Worm (Caenorhabditis elegans) whole organism, L1 larva: Measurements from ENCODE around the gene B0035.3.

Experiments used
- F16B12.6 ChIP-seq: fragments of 150-350 bp; optimal IDR thresholded peaks from 2 replicates; lab custom pipeline; 2014; ENCODE audit warnings: missing biosample characterization, missing genetic modification characterization
- Y116A8C.19 ChIP-seq: sonication (generic microtip); optimal IDR thresholded peaks from 2 replicates; lab custom pipeline; 2016; ENCODE audit warnings: missing compliant biosample characterization, missing genetic modification characterization, borderline replicate concordance
- aha-1 ChIP-seq: fragments of 150-350 bp; optimal IDR thresholded peaks from 2 replicates; lab custom pipeline; 2014; ENCODE audit warnings: missing biosample characterization, missing genetic modification characterization
- ceh-82 ChIP-seq, 3 experiments: fragments of 150-350 bp in 1 of 3; sonication (generic microtip) in 2 of 3; optimal IDR thresholded peaks; 2 replicates each; lab custom pipeline; 2014 to 2017; ENCODE audit warnings: missing biosample characterization in 3 of 3, missing genetic modification characterization in 3 of 3
- ces-1 ChIP-seq: fragments of 150-350 bp; optimal IDR thresholded peaks from 2 replicates; lab custom pipeline; 2014; ENCODE audit warnings: missing biosample characterization, missing genetic modification reagents, missing genetic modification characterization
- dsc-1 ChIP-seq: sonication (generic microtip); optimal IDR thresholded peaks from 2 replicates; lab custom pipeline; 2016; ENCODE audit warnings: mild to moderate bottlenecking, missing genetic modification characterization, missing compliant biosample characterization
- efl-1 ChIP-seq, 4 experiments: fragments of 150-350 bp; optimal IDR thresholded peaks in 3 of 4; peaks in 1 of 4; 1 replicate in 1 of 4; 2 replicates in 3 of 4; lab custom pipeline; 2014; ENCODE audit warnings: missing biosample characterization in 2 of 4, missing genetic modification characterization in 2 of 4, missing genetic modification reagents in 2 of 4
- elt-2 ChIP-seq: sonication (generic microtip); optimal IDR thresholded peaks from 2 replicates; lab custom pipeline; 2016; ENCODE audit warnings: missing genetic modification characterization, mild to moderate bottlenecking, inconsistent platforms, missing compliant biosample characterization, missing genetic modification reagents
- elt-3 ChIP-seq, 6 experiments: fragments of 150-350 bp in 1 of 6; sonication (generic microtip); optimal IDR thresholded peaks; 2 replicates each; lab custom pipeline; 2017 to 2018; ENCODE audit warnings: missing biosample characterization in 6 of 6, missing genetic modification characterization in 6 of 6, inconsistent platforms in 1 of 6
- fkh-10 ChIP-seq: sonication (generic microtip); optimal IDR thresholded peaks from 2 replicates; lab custom pipeline; 2017; ENCODE audit warnings: missing biosample characterization, missing genetic modification reagents, missing genetic modification characterization
- hlh-17 ChIP-seq: fragments of 200-800 bp; sonication (Bioruptor generic); optimal IDR thresholded peaks from 2 replicates; lab custom pipeline; 2018; ENCODE audit warnings: missing genetic modification characterization, mild to moderate bottlenecking, missing compliant biosample characterization, moderate library complexity, borderline replicate concordance
- hpl-2 ChIP-seq: fragments of 150-350 bp; optimal IDR thresholded peaks from 2 replicates; lab custom pipeline; 2014; ENCODE audit warnings: missing biosample characterization, missing genetic modification reagents, missing genetic modification characterization
- irx-1 ChIP-seq: sonication (generic microtip); optimal IDR thresholded peaks from 2 replicates; lab custom pipeline; 2016; ENCODE audit warnings: missing genetic modification characterization, missing compliant biosample characterization
- isw-1 ChIP-seq: fragments of 200-800 bp; sonication (Bioruptor generic); IDR thresholded peaks from 2 replicates; pipeline ENCODE4 v1.3.6; 2022; ENCODE audit warnings: missing genetic modification characterization, missing compliant biosample characterization
- jun-1 ChIP-seq: fragments of 150-350 bp; optimal IDR thresholded peaks from 2 replicates; lab custom pipeline; 2014; ENCODE audit warnings: missing biosample characterization, missing genetic modification reagents, missing genetic modification characterization
- lin-15B ChIP-seq: fragments of 150-350 bp; sonication (generic microtip); optimal IDR thresholded peaks from 3 replicates; lab custom pipeline; 2014; ENCODE audit warnings: missing biosample characterization, missing genetic modification characterization
- lin-35 ChIP-seq, 2 experiments: fragments of 150-350 bp; optimal IDR thresholded peaks; 2 replicates each; lab custom pipeline; 2014; ENCODE audit warnings: missing biosample characterization in 2 of 2, missing genetic modification characterization in 2 of 2, missing genetic modification reagents in 2 of 2
- lir-3 ChIP-seq: sonication (generic microtip); optimal IDR thresholded peaks from 2 replicates; lab custom pipeline; 2016; ENCODE audit warnings: mild to moderate bottlenecking, missing genetic modification characterization, moderate library complexity, missing compliant biosample characterization; ENCODE audit not compliant: poor library complexity
- lsy-2 ChIP-seq, 2 experiments: fragments of 150-350 bp; optimal IDR thresholded peaks; 2 replicates each; lab custom pipeline; 2014; ENCODE audit warnings: missing biosample characterization in 2 of 2, missing genetic modification characterization in 2 of 2
- mdl-1 ChIP-seq, 2 experiments: fragments of 150-350 bp; optimal IDR thresholded peaks; 2 replicates each; lab custom pipeline; 2014 to 2017; ENCODE audit warnings: missing biosample characterization in 2 of 2, missing genetic modification characterization in 2 of 2, inconsistent platforms in 1 of 2
- mep-1 ChIP-seq: fragments of 150-350 bp; optimal IDR thresholded peaks from 2 replicates; lab custom pipeline; 2014; ENCODE audit warnings: missing biosample characterization, missing genetic modification characterization
- nhr-20 ChIP-seq: sonication (generic microtip); optimal IDR thresholded peaks from 2 replicates; lab custom pipeline; 2016; ENCODE audit warnings: mild to moderate bottlenecking, missing genetic modification characterization, missing compliant biosample characterization
- nhr-77 ChIP-seq: fragments of 150-350 bp; optimal IDR thresholded peaks from 2 replicates; lab custom pipeline; 2014; ENCODE audit warnings: missing biosample characterization, missing genetic modification characterization
- nhr-90 ChIP-seq: sonication (generic microtip); optimal IDR thresholded peaks from 2 replicates; lab custom pipeline; 2016; ENCODE audit warnings: mild to moderate bottlenecking, missing genetic modification characterization, missing compliant biosample characterization; ENCODE audit not compliant: poor library complexity
- pqm-1 ChIP-seq: sonication (generic microtip); optimal IDR thresholded peaks from 3 replicates; lab custom pipeline; 2017; ENCODE audit warnings: missing biosample characterization, missing genetic modification characterization
- skn-1 ChIP-seq: fragments of 150-350 bp; optimal IDR thresholded peaks from 2 replicates; lab custom pipeline; 2014; ENCODE audit warnings: missing biosample characterization, missing genetic modification characterization
- sptf-1 ChIP-seq: fragments of 150-350 bp; optimal IDR thresholded peaks from 2 replicates; lab custom pipeline; 2014; ENCODE audit warnings: missing biosample characterization, missing genetic modification characterization
- sup-37 ChIP-seq: fragments of 200-800 bp; sonication (Bioruptor generic); optimal IDR thresholded peaks from 2 replicates; lab custom pipeline; 2018; ENCODE audit warnings: mild to moderate bottlenecking, missing genetic modification characterization, missing compliant biosample characterization
- tbx-2 ChIP-seq: sonication (generic microtip); optimal IDR thresholded peaks from 2 replicates; lab custom pipeline; 2016; ENCODE audit warnings: missing genetic modification characterization, missing compliant biosample characterization
- tlp-1 ChIP-seq: fragments of 150-350 bp; optimal IDR thresholded peaks from 2 replicates; lab custom pipeline; 2014; ENCODE audit warnings: missing biosample characterization, missing genetic modification characterization
- unc-130 ChIP-seq: fragments of 150-350 bp; optimal IDR thresholded peaks from 2 replicates; lab custom pipeline; 2017; ENCODE audit warnings: missing biosample characterization, missing genetic modification characterization, inconsistent platforms
- unc-62 ChIP-seq: fragments of 150-350 bp; optimal IDR thresholded peaks from 2 replicates; lab custom pipeline; 2014; ENCODE audit warnings: missing biosample characterization, missing genetic modification reagents, missing genetic modification characterization
- vab-15 ChIP-seq: sonication (generic microtip); optimal IDR thresholded peaks from 2 replicates; lab custom pipeline; 2017; ENCODE audit warnings: missing genotype, mild to moderate bottlenecking, missing genetic modification characterization, missing compliant biosample characterization
- xbp-1 ChIP-seq: sonication (generic microtip); optimal IDR thresholded peaks from 2 replicates; lab custom pipeline; 2016; ENCODE audit warnings: missing genetic modification characterization, missing compliant biosample characterization
- zag-1 ChIP-seq: fragments of 150-350 bp; optimal IDR thresholded peaks from 2 replicates; lab custom pipeline; 2014; ENCODE audit warnings: missing biosample characterization, missing genetic modification characterization
- ztf-4 ChIP-seq: fragments of 150-350 bp; optimal IDR thresholded peaks from 2 replicates; lab custom pipeline; 2014; ENCODE audit warnings: missing biosample characterization, missing genetic modification characterization

Gene B0035.3

ce11 chrIV:11284102-11284531 lies 30.7 kb downstream of the B0035.3 start:
- TF ChIP-seq mep-1 (tag; lab: Kevin White, UChicago) = no peak
- TF ChIP-seq hlh-17 (GFP tag; lab: Kevin White, UChicago) = no peak
- TF ChIP-seq lsy-2 (tag; optimal IDR thresholded peaks at IDR 0.05; lab: Kevin White, UChicago) = peak in 1 of 2 experiments; percentile 20
- peak; percentile 85 for TF ChIP-seq elt-2 (tag; lab: Kevin White, UChicago)
- TF ChIP-seq jun-1 (tag; lab: Kevin White, UChicago) = peak; percentile 46
- peak; percentile 63 for TF ChIP-seq tbx-2 (tag; lab: Kevin White, UChicago)
- peak in 1 of 2 experiments; percentile 13 for TF ChIP-seq efl-1 (optimal IDR thresholded peaks at IDR 0.05; lab: Kevin White, UChicago)
- TF ChIP-seq efl-1 (GFP tag; optimal IDR thresholded peaks at IDR 0.05 in 1 of 2; lab: Kevin White, UChicago) = peak in 1 of 2 experiments; percentile 89
- no peak for TF ChIP-seq isw-1 (GFP tag; lab: Robert Waterston, UW)
- TF ChIP-seq lin-35 (GFP tag; optimal IDR thresholded peaks at IDR 0.05; lab: Kevin White, UChicago) = peak in 1 of 2 experiments; percentile 48
- peak; percentile 50 for TF ChIP-seq nhr-90
- peak; percentile 6 for TF ChIP-seq sup-37 (GFP tag; lab: Kevin White, UChicago)
- peak; percentile 37 for TF ChIP-seq nhr-20 (tag; lab: Kevin White, UChicago)
- TF ChIP-seq mdl-1 (tag; optimal IDR thresholded peaks at IDR 0.05; lab: Kevin White, UChicago) = peak in 1 of 2 experiments; percentile 25
- TF ChIP-seq sptf-1 (tag; lab: Kevin White, UChicago) = no peak
- peak in 1 of 3 experiments; percentile 1 for TF ChIP-seq ceh-82 (tag; optimal IDR thresholded peaks at IDR 0.05; lab: Kevin White, UChicago)
- TF ChIP-seq nhr-77 (tag; lab: Kevin White, UChicago) = peak; percentile 76
- TF ChIP-seq pqm-1 = peak; percentile 28

ce11 chrIV:11276026-11276425 lies 38.8 kb downstream of the B0035.3 start:
- TF ChIP-seq elt-3 (tag; optimal IDR thresholded peaks at IDR 0.05; lab: Kevin White, UChicago) = no peak
- TF ChIP-seq skn-1 (tag; lab: Kevin White, UChicago) = no peak
- no peak for TF ChIP-seq ceh-82 (tag; optimal IDR thresholded peaks at IDR 0.05; lab: Kevin White, UChicago)
- TF ChIP-seq xbp-1 = no peak
- TF ChIP-seq F16B12.6 (tag; lab: Kevin White, UChicago) = no peak
- no peak for TF ChIP-seq hpl-2 (GFP tag; lab: Kevin White, UChicago)
- TF ChIP-seq lin-35 (GFP tag; optimal IDR thresholded peaks at IDR 0.05; lab: Kevin White, UChicago) = no peak
- no peak for TF ChIP-seq aha-1
- TF ChIP-seq elt-2 (tag; lab: Kevin White, UChicago) = no peak
- TF ChIP-seq unc-62 = no peak

- TF ChIP-seq unc-130 (tag; lab: Kevin White, UChicago) = no peak
- TF ChIP-seq ztf-4 (tag; lab: Kevin White, UChicago) = no peak
- no peak for TF ChIP-seq jun-1 (tag; lab: Kevin White, UChicago)
- TF ChIP-seq dsc-1 = no peak
- TF ChIP-seq lin-15B (tag; lab: Kevin White, UChicago) = no peak
- no peak for TF ChIP-seq tlp-1 (tag; lab: Kevin White, UChicago)
- TF ChIP-seq vab-15 (tag; lab: Kevin White, UChicago) = no peak
- no peak for TF ChIP-seq zag-1 (tag; lab: Kevin White, UChicago)
- no peak for TF ChIP-seq nhr-90
- no peak for TF ChIP-seq efl-1 (optimal IDR thresholded peaks at IDR 0.05; lab: Kevin White, UChicago)
- no peak for TF ChIP-seq efl-1 (GFP tag; optimal IDR thresholded peaks at IDR 0.05 in 1 of 2; lab: Kevin White, UChicago)
- TF ChIP-seq isw-1 (GFP tag; lab: Robert Waterston, UW) = no peak
- no peak for TF ChIP-seq fkh-10 (GFP tag; lab: Kevin White, UChicago)
- TF ChIP-seq lir-3 (tag; lab: Kevin White, UChicago) = no peak
- no peak for TF ChIP-seq elt-3 (tag; optimal IDR thresholded peaks at IDR 0.05; lab: Kevin White, UChicago)
- TF ChIP-seq, all 84 proteins: peak for 0
Measured at ce11 chrIV:11273151-11273550, 41.6 kb downstream of the B0035.3 start, which contains the start of gene gtl-2. Gene gtl-2, plus strand, starts transcription at chrIV:11273451.

DNA sequence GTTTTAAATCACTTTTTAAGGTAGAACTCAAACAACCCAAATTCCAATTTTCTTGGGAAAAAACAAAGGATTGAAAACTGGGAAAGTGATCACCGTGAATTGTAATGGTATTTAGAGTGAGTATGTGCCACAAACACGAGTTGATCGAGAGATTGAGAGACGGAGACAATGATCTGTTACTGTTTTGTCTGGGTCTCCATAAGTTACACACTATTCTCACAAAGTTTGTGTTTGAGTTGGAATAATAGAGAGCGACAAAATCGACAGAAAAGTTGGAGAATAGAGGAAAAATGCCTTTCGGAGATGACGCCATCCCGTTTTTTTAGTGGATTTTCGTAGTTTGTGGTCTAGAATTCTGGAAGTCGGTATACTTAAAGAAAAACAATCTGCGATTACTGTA lies 43.5 kb downstream of the B0035.3 start, which contains the start of gene nhr-7:
Gene nhr-7 (minus strand): TSS at position 101 of the 400 bp plus-strand sequence.
- TF ChIP-seq nhr-77 (tag; lab: Kevin White, UChicago) (peak; percentile 28), Y116A8C.19 (tag; lab: Kevin White, UChicago) (no peak), ces-1 (GFP tag; lab: Kevin White, UChicago) (no peak), unc-130 (tag; lab: Kevin White, UChicago) (no peak), irx-1 (tag; lab: Kevin White, UChicago) (no peak)
